Fruit fly (Drosophila melanogaster): ENCODE data around the gene CG17104.

Gene CG17104

DNA sequence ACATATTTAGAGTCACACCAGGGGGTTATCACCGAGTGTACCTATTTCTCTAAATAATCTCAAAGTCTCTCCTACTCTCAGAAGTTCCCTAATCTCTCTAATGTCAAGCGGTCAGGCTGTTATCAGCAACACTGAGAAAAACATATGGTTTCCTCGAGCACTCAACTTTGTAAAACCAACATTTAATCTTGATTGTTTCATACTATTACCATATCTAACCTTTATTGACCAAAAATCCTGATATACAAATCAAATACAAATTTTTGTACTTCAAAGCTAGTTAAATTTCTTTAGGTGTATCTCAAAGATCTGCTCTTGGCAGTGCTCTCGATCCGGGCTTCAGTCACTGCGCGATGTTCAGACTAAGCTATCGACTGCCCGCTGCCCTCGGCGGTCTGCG is 26.3 kb downstream of the CG17104 start, which contains the start of gene CG6415:
Gene CG6415, plus strand, starts transcription at position 341 of the 400 bp plus-strand sequence.
- peak; percentile 92 for TF ChIP-seq noc (tag; optimal IDR thresholded peaks at IDR 0.05)

DNA sequence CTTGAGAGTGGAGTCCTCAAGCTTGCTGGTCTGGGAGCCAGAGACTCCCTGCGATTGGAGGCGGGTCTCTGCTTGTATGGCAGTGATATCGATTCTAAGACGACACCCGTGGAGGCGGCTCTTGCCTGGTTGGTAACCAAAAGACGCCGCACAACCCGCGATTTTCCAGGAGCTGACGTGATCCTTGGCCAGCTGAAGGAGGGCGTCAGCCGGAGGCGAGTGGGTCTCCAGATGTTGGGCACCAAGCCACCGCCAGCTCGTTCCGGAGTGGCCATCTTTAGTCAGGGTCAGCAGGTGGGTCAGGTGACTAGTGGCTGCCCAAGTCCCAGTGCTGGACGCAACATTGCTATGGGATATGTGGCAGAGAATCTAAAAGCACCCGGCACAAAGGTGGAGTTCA is 27.4 kb downstream of the CG17104 start:
- TF ChIP-seq noc (tag; optimal IDR thresholded peaks at IDR 0.05): no peak

DNA sequence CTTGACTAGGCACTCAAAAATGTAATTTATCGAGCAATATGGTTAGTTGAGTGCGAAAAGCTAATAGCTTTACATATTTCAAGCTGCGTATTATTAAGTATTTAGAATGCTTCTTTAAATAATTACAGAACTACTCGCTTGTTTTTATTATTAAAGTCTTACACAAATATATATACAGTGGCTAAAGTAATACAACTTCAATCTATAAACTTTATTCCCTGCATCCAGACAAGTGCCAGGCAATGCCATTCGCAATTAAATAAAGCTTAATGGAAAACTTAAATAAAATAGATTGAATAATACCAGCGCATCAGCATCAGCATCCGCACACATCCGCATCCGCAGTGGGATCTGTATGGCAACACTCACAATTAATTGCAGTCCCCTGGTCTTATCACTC is 29.3 kb downstream of the CG17104 start:
- no peak for TF ChIP-seq noc (tag; optimal IDR thresholded peaks at IDR 0.05)

DNA sequence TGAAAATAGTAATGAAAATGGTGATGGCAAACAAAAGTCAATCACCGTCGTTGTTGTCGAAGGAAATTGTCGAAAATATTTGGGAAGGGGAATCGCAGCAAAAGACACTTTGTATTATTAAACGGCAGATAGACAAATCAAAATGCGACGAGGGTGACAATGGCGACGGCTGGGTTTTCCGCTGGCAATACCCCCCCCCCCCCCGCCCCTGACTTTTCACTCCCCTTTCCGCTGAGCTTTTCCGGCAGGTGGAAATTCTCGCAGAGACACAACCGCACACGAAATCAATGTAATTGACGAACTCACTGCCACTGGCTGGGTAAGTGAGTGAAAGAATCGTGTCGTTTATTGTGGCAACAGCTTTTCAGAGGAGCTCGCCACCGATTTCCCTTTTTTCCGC is 31.1 kb downstream of the CG17104 start:
- TF ChIP-seq noc (tag; optimal IDR thresholded peaks at IDR 0.05): no peak

DNA sequence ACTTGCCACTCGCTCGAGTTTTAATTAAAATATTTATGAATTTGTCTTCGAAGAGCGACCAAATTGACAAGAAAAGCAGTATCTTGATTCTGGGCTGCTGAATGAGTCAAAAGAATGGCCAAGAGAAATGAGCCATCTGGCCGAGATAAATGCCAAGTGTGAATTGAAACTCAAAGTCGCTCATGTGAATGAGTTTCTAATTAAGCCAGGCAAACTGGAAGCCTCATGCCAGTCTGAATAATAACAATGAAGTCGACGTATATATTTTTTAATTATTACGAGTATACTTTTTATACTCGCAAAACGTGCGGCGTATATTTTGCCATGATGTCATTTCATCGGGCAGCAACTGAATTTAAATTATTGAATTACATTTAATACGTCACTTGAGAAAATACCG is 32.4 kb downstream of the CG17104 start, which contains the start of gene Lip2:
Gene Lip2, minus strand, starts transcription at position 101 of the 400 bp plus-strand sequence.
- no peak for TF ChIP-seq noc (tag; optimal IDR thresholded peaks at IDR 0.05)

DNA sequence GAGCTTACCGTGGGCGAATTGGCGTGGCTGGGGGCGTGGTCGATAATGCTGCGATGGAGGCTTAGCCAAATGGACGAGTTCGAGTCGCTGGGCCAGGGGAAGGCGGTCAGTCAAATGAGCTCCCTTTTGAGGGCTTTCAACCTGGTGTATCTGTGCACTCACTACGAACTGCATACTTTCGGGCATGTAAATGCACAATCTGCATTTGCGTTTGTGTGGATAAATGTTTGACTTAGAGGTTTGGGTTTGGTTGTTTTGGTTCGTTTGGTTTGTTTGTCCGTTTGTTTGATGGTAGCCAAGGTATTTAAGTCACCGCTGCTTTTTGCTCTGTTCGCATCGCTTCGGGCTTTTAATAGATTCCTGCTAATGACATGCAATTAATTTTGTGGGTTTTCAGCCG is 34.2 kb downstream of the CG17104 start:
- TF ChIP-seq noc (tag; optimal IDR thresholded peaks at IDR 0.05): no peak

DNA sequence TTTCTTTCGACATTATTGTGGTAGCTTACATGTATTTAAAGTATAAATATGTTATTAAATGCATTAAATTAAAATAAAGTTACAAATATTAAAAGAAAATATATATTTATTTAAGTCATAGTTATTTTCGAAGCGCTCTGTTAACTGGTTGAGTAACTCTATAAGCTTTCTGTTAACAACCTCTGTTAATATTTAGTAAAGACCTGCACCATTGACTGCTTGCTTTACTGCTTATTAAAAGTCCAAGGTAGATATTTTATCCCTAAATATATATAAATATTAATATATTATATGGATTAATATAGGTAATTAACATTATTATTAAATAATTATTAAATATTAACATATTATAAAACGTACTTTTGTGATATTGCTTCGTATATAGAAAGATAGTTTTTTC is 44.5 kb downstream of the CG17104 start:
- TF ChIP-seq noc (tag; optimal IDR thresholded peaks at IDR 0.05): no peak

DNA sequence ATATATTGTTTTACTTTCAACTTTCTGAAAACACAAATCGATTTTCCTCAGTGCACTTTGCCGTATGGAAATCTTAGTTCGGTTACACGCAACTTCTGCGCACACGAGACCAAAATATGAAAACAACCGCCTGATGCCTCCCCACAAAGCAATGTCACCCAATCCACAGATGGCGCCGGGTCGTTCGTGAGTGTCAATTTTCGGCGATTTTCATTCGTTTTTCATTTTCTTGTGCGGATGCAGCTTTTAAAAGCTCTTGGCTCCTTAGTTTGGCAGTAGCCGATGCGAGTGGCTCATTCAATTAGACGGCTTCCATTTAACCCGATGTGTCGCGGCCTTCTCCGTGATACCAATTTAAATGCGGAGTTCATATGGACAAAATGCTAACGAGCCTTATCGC is 46.9 kb downstream of the CG17104 start, which contains the start of gene CG6431:
Gene CG6431, plus strand, starts transcription at position 301 of the 400 bp plus-strand sequence.
- no peak for TF ChIP-seq noc (tag; optimal IDR thresholded peaks at IDR 0.05)

DNA sequence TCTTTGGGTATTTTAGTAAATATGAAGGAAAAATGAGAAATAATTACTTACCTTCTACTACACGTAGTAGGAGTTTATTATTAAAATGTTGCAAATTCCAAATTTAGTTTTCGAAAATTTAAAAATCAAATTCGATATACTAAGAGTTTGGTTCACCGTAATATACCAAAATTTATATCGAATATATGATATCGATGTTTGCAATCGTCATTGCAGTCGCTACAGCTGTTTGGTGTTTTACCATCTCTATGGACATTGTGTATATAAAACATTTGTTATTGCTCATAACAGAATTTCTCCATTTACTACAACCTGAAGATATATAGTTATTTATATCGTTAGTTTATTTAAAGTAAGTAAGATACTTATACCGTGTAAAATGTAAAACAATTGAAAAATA is 51.8 kb downstream of the CG17104 start, which contains the start of gene CG6443:
Gene CG6443, plus strand, starts transcription at position 228 of the 400 bp plus-strand sequence.
- TF ChIP-seq noc (tag; optimal IDR thresholded peaks at IDR 0.05): no peak
